Worm (Caenorhabditis elegans): ENCODE data around the gene pir-2.

Gene pir-2

DNA sequence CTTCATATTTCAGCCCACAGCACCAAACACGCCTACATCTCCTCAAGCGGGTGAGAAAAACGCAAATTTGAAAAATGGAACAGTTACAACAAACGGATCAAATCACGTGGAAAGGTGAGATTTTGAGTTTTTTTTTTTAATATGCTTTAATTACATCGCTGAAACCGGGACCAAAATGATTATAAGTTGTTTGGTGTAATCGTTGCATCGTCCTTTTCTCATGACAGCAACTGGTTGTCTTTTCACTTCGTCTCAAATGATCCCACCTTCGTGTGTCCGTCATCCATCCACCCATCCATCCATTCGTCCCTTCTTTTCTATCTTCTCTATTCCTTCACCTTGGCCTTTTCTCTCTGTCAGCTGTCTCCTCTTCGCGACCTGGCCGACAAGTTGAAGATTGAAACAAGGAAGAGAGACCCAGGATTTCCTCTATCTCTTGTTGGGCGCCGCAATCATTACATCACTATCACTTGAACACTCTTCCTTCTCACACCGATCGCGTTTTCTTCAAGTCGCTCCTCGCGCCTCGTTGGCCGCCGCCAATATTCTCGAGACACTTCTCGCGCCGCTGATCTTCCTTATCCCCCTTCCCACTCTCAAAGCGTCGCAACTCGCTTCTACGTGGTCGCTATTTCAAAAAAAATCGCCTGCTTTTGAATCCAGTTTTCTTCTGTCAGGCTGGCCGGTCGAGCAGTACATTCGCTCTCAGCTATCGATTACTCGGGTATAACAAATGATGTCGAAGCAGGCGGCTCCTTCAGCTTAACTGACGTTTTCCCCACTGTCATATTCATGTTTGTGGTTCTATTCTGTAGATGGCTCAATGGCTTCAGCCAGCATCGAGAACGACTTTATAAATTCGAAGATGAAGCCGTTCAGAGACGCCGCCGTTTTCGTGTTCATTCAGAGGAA is 14.0 kb upstream of the pir-2 start (continued):
- TF ChIP-seq elt-3 (tag; optimal IDR thresholded peaks at IDR 0.05) = peak in 2 of 6 experiments; percentile 26 to 28
- TF ChIP-seq egl-27 (tag; optimal IDR thresholded peaks at IDR 0.05) = no peak
- peak; percentile 62 for TF ChIP-seq rnt-1 (tag; optimal IDR thresholded peaks at IDR 0.05)
- no peak for TF ChIP-seq irx-1 (tag; optimal IDR thresholded peaks at IDR 0.05)
- peak in 2 of 3 experiments; percentile 23 to 34 for TF ChIP-seq dpl-1 (GFP tag; optimal IDR thresholded peaks at IDR 0.05)
- no peak for TF ChIP-seq sup-37 (GFP tag; optimal IDR thresholded peaks at IDR 0.05)
- TF ChIP-seq lin-13 (GFP tag; optimal IDR thresholded peaks at IDR 0.05) = no peak
- no peak for TF ChIP-seq nhr-85 (tag)
- no peak for TF ChIP-seq ama-1 (optimal IDR thresholded peaks at IDR 0.05)
- no peak for TF ChIP-seq xbp-1 (tag; optimal IDR thresholded peaks at IDR 0.05)
- TF ChIP-seq nhr-19 (GFP tag; conservative IDR thresholded peaks at IDR 0.05) = peak; percentile 39
- TF ChIP-seq snu-23 (GFP tag; optimal IDR thresholded peaks at IDR 0.05) = peak; percentile 64
- no peak for TF ChIP-seq ceh-63 (GFP tag; optimal IDR thresholded peaks at IDR 0.05)
- TF ChIP-seq fos-1 (tag; optimal IDR thresholded peaks at IDR 0.05) = no peak
- TF ChIP-seq skn-1 (tag; optimal IDR thresholded peaks at IDR 0.05) = no peak
- no peak for TF ChIP-seq ztf-11 (tag; optimal IDR thresholded peaks at IDR 0.05)
- TF ChIP-seq unc-62 (GFP tag; optimal IDR thresholded peaks at IDR 0.05) = no peak
- TF ChIP-seq ets-5 (GFP tag; IDR thresholded peaks at IDR 0.05) = no peak
- no peak for TF ChIP-seq ceh-90 (tag; optimal IDR thresholded peaks at IDR 0.05)
- TF ChIP-seq nhr-11 (tag; optimal IDR thresholded peaks at IDR 0.05) = no peak
- TF ChIP-seq nhr-76 (tag; optimal IDR thresholded peaks at IDR 0.05) = no peak
- peak; percentile 82 for TF ChIP-seq nhr-71 (tag; optimal IDR thresholded peaks at IDR 0.05)
- peak; percentile 84 for TF ChIP-seq blmp-1 (tag; optimal IDR thresholded peaks at IDR 0.05)
- TF ChIP-seq sox-4 (tag; optimal IDR thresholded peaks at IDR 0.05) = no peak
- TF ChIP-seq mab-9 (GFP tag; IDR thresholded peaks at IDR 0.05) = peak; percentile 23; the same call in 1 of the 2 replicates
- TF ChIP-seq ztf-4 (tag; optimal IDR thresholded peaks at IDR 0.05) = peak; percentile 48
- no peak for TF ChIP-seq ceh-82 (tag; optimal IDR thresholded peaks at IDR 0.05)
- TF ChIP-seq unc-86 (tag; optimal IDR thresholded peaks at IDR 0.05) = no peak
- no peak for TF ChIP-seq vab-15 (tag; optimal IDR thresholded peaks at IDR 0.05)
- TF ChIP-seq ceh-8 (GFP tag; optimal IDR thresholded peaks at IDR 0.05) = no peak
- TF ChIP-seq lin-14 (GFP tag; optimal IDR thresholded peaks at IDR 0.05) = peak; percentile 90
- peak; percentile 18 for TF ChIP-seq dsc-1 (tag; optimal IDR thresholded peaks at IDR 0.05)

ce11 chrIII:9455980-9456658 is 12.7 kb upstream of the pir-2 start, which contains the start of the genes rheb-1 and spk-1:
rheb-1 (minus strand) TSS chrIII:9456030.
spk-1 (plus strand) TSS chrIII:9456608.
- TF ChIP-seq xbp-1 (tag; optimal IDR thresholded peaks at IDR 0.05) = peak; percentile 87
- TF ChIP-seq F16B12.6 (tag; optimal IDR thresholded peaks at IDR 0.05) = peak; percentile 34
- peak; percentile 80 for TF ChIP-seq isw-1 (GFP tag; IDR thresholded peaks at IDR 0.05)
- TF ChIP-seq aly-2 (tag; optimal IDR thresholded peaks at IDR 0.05) = no peak
- TF ChIP-seq nhr-77 (tag; optimal IDR thresholded peaks at IDR 0.05) = peak; percentile 76
- TF ChIP-seq egl-27 (tag; optimal IDR thresholded peaks at IDR 0.05) = no peak
- TF ChIP-seq aha-1 (tag; optimal IDR thresholded peaks at IDR 0.05) = peak; percentile 11
- TF ChIP-seq tlp-1 (tag; optimal IDR thresholded peaks at IDR 0.05) = no peak
- peak; percentile 63 to 76 (median 75) for TF ChIP-seq dpl-1 (GFP tag; optimal IDR thresholded peaks at IDR 0.05)
- TF ChIP-seq dsc-1 (tag; optimal IDR thresholded peaks at IDR 0.05) = peak; percentile 85
- peak; percentile 90 for TF ChIP-seq swsn-7 (tag; optimal IDR thresholded peaks at IDR 0.05)
- peak; percentile 71 for TF ChIP-seq lir-3 (tag; optimal IDR thresholded peaks at IDR 0.05; ENCODE audit: poor library complexity)
- TF ChIP-seq mef-2 (tag; optimal IDR thresholded peaks at IDR 0.05) = peak; percentile 79
- TF ChIP-seq vab-15 (tag; optimal IDR thresholded peaks at IDR 0.05) = peak; percentile 30
- TF ChIP-seq mep-1 (tag; optimal IDR thresholded peaks at IDR 0.05) = peak; percentile 93
- TF ChIP-seq ces-1 (GFP tag; optimal IDR thresholded peaks at IDR 0.05) = no peak
- no peak for TF ChIP-seq alr-1 (tag; optimal IDR thresholded peaks at IDR 0.05; ENCODE audit: borderline replicate concordance)
- peak; percentile 50 for TF ChIP-seq grh-1 (GFP tag; IDR thresholded peaks at IDR 0.05)
- peak; percentile 97 for TF ChIP-seq elt-2 (tag; optimal IDR thresholded peaks at IDR 0.05)
- peak; percentile 87 for TF ChIP-seq tbx-2 (tag; optimal IDR thresholded peaks at IDR 0.05)
- peak; percentile 92 for TF ChIP-seq nhr-85 (tag)
- peak; percentile 77 for TF ChIP-seq fos-1 (tag; optimal IDR thresholded peaks at IDR 0.05)
- peak; percentile 55 for TF ChIP-seq hpl-2 (GFP tag; optimal IDR thresholded peaks at IDR 0.05)
- TF ChIP-seq hlh-17 (GFP tag; optimal IDR thresholded peaks at IDR 0.05; ENCODE audit: borderline replicate concordance) = no peak
- TF ChIP-seq ceh-63 (GFP tag; optimal IDR thresholded peaks at IDR 0.05) = no peak

All from whole organism, L1 larva.